Worm (Caenorhabditis elegans) whole organism, late embryonic: Measurements from ENCODE around the gene Y24F12A.1.

ENCODE experiments used
- C08G9.2 ChIP-seq: sonication (generic microtip); optimal IDR thresholded peaks from 2 replicates; lab custom pipeline; 2016; ENCODE audit warnings: mild to moderate bottlenecking, missing genetic modification characterization, moderate library complexity, missing compliant biosample characterization
- C38D4.7 ChIP-seq: fragments of 200-800 bp; sonication (Bioruptor generic); optimal IDR thresholded peaks from 2 replicates; lab custom pipeline; 2018; ENCODE audit warnings: mild to moderate bottlenecking, missing genetic modification characterization, moderate library complexity, missing compliant biosample characterization
- K02D7.2 ChIP-seq: sonication (generic microtip); optimal IDR thresholded peaks from 2 replicates; lab custom pipeline; 2017; ENCODE audit warnings: mild to moderate bottlenecking, missing genetic modification characterization, missing compliant biosample characterization
- K09A11.1 ChIP-seq: sonication (generic microtip); optimal IDR thresholded peaks from 2 replicates; lab custom pipeline; 2017; ENCODE audit warnings: antibody characterized with exemption, mild to moderate bottlenecking, missing genetic modification characterization, missing compliant biosample characterization; ENCODE audit not compliant: insufficient read depth
- T23F11.4 ChIP-seq: fragments of 200-800 bp; sonication (Bioruptor generic); optimal IDR thresholded peaks from 2 replicates; lab custom pipeline; 2018; ENCODE audit warnings: mild to moderate bottlenecking, missing genetic modification characterization, missing compliant biosample characterization
- ahr-1 ChIP-seq: sonication (generic microtip); optimal IDR thresholded peaks from 2 replicates; lab custom pipeline; 2016; ENCODE audit warnings: missing genetic modification characterization, missing compliant biosample characterization
- ama-1 ChIP-seq: fragments of 150-350 bp; optimal IDR thresholded peaks from 2 replicates; lab custom pipeline; 2014
- ceh-18 ChIP-seq: sonication (generic microtip); optimal IDR thresholded peaks from 2 replicates; lab custom pipeline; 2016; ENCODE audit warnings: missing genetic modification characterization, missing compliant biosample characterization
- ceh-2 ChIP-seq: sonication (generic microtip); optimal IDR thresholded peaks from 2 replicates; lab custom pipeline; 2016; ENCODE audit warnings: missing genotype, missing genetic modification characterization, missing compliant biosample characterization
- ceh-24 ChIP-seq: sonication (generic microtip); optimal IDR thresholded peaks from 2 replicates; lab custom pipeline; 2016; ENCODE audit warnings: mild to moderate bottlenecking, missing genetic modification characterization, missing compliant biosample characterization
- ceh-30 ChIP-seq: fragments of 150-350 bp; optimal IDR thresholded peaks from 2 replicates; lab custom pipeline; 2014; ENCODE audit warnings: missing biosample characterization, missing genetic modification characterization
- ceh-31 ChIP-seq: sonication (generic microtip); optimal IDR thresholded peaks from 2 replicates; lab custom pipeline; 2016; ENCODE audit warnings: missing genetic modification characterization, missing compliant biosample characterization
- ceh-34 ChIP-seq: sonication (generic microtip); optimal IDR thresholded peaks from 2 replicates; lab custom pipeline; 2016; ENCODE audit warnings: mild to moderate bottlenecking, missing genetic modification characterization, missing compliant biosample characterization
- ceh-9 ChIP-seq: sonication (generic microtip); optimal IDR thresholded peaks from 2 replicates; lab custom pipeline; 2016; ENCODE audit warnings: mild to moderate bottlenecking, missing genetic modification characterization, inconsistent platforms, missing compliant biosample characterization
- che-1 ChIP-seq: sonication (generic microtip); optimal IDR thresholded peaks from 2 replicates; lab custom pipeline; 2016; ENCODE audit warnings: mild to moderate bottlenecking, missing genetic modification characterization, missing compliant biosample characterization
- dve-1 ChIP-seq: sonication (generic microtip); optimal IDR thresholded peaks from 2 replicates; lab custom pipeline; 2017; ENCODE audit warnings: antibody characterized with exemption, mild to moderate bottlenecking, missing genetic modification characterization, missing compliant biosample characterization
- elt-4 ChIP-seq: sonication (generic microtip); optimal IDR thresholded peaks from 2 replicates; lab custom pipeline; 2016; ENCODE audit warnings: missing genetic modification characterization, missing compliant biosample characterization
- fax-1 ChIP-seq: sonication (generic microtip); optimal IDR thresholded peaks from 2 replicates; lab custom pipeline; 2016; ENCODE audit warnings: missing genotype, missing genetic modification characterization, missing compliant biosample characterization
- fkh-6 ChIP-seq: sonication (generic microtip); optimal IDR thresholded peaks from 2 replicates; lab custom pipeline; 2016; ENCODE audit warnings: missing genetic modification characterization, missing compliant biosample characterization
- hlh-15 ChIP-seq: sonication (generic microtip); optimal IDR thresholded peaks from 2 replicates; lab custom pipeline; 2016; ENCODE audit warnings: missing genetic modification characterization, missing compliant biosample characterization
- hlh-30 ChIP-seq: sonication (generic microtip); optimal IDR thresholded peaks from 2 replicates; lab custom pipeline; 2017; ENCODE audit warnings: antibody characterized with exemption, missing genetic modification characterization, missing compliant biosample characterization; ENCODE audit not compliant: insufficient read depth
- lim-6 ChIP-seq: sonication (generic microtip); optimal IDR thresholded peaks from 2 replicates; lab custom pipeline; 2016; ENCODE audit warnings: missing genetic modification characterization, missing compliant biosample characterization
- lin-11 ChIP-seq: fragments of 200-800 bp; sonication (Bioruptor generic); optimal IDR thresholded peaks from 2 replicates; lab custom pipeline; 2018; ENCODE audit warnings: mild to moderate bottlenecking, missing genetic modification characterization, missing compliant biosample characterization
- madf-2 ChIP-seq: sonication (generic microtip); optimal IDR thresholded peaks from 2 replicates; lab custom pipeline; 2017; ENCODE audit warnings: missing genetic modification characterization, missing compliant biosample characterization
- nfya-1 ChIP-seq: sonication (generic microtip); optimal IDR thresholded peaks from 2 replicates; lab custom pipeline; 2017; ENCODE audit warnings: missing genetic modification characterization, mild to moderate bottlenecking, missing compliant biosample characterization, antibody characterized with exemption, moderate library complexity
- nhr-11 ChIP-seq: fragments of 150-350 bp; optimal IDR thresholded peaks from 2 replicates; lab custom pipeline; 2014; ENCODE audit warnings: missing biosample characterization, missing genetic modification characterization
- nhr-232 ChIP-seq: sonication (generic microtip); optimal IDR thresholded peaks from 2 replicates; lab custom pipeline; 2016; ENCODE audit warnings: missing genetic modification characterization, missing compliant biosample characterization
- pat-9 ChIP-seq: fragments of 200-800 bp; sonication (Bioruptor generic); optimal IDR thresholded peaks from 2 replicates; lab custom pipeline; 2018; ENCODE audit warnings: mild to moderate bottlenecking, missing genetic modification characterization, moderate library complexity, missing compliant biosample characterization
- pax-1 ChIP-seq: fragments of 150-350 bp; optimal IDR thresholded peaks from 2 replicates; lab custom pipeline; 2014; ENCODE audit warnings: missing biosample characterization, missing genetic modification characterization
- pha-2 ChIP-seq: sonication (generic microtip); optimal IDR thresholded peaks from 2 replicates; lab custom pipeline; 2017; ENCODE audit warnings: mild to moderate bottlenecking, missing genetic modification characterization, missing compliant biosample characterization
- pha-4 ChIP-seq: fragments of 150-350 bp; optimal IDR thresholded peaks from 2 replicates; lab custom pipeline; 2018; ENCODE audit warnings: missing biosample characterization, missing genetic modification reagents, missing genetic modification characterization
- pqm-1 ChIP-seq: sonication (generic microtip); optimal IDR thresholded peaks from 2 replicates; lab custom pipeline; 2016; ENCODE audit warnings: missing genetic modification characterization, missing compliant biosample characterization
- pros-1 ChIP-seq: fragments of 150-350 bp; optimal IDR thresholded peaks from 2 replicates; lab custom pipeline; 2014; ENCODE audit warnings: missing biosample characterization, missing genetic modification reagents, missing genetic modification characterization
- ref-2 ChIP-seq: sonication (generic microtip); optimal IDR thresholded peaks from 2 replicates; lab custom pipeline; 2016; ENCODE audit warnings: missing genetic modification characterization, missing compliant biosample characterization
- rnt-1 ChIP-seq: sonication (generic microtip); optimal IDR thresholded peaks from 2 replicates; lab custom pipeline; 2016; ENCODE audit warnings: missing genetic modification characterization, missing compliant biosample characterization
- sdc-2 ChIP-seq: sonication (generic microtip); optimal IDR thresholded peaks from 2 replicates; lab custom pipeline; 2016; ENCODE audit warnings: missing genotype, missing genetic modification characterization, missing compliant biosample characterization
- sox-2 ChIP-seq: fragments of 200-800 bp; sonication (Bioruptor generic); IDR thresholded peaks from 2 replicates; pipeline ENCODE4 v1.3.6; 2022; ENCODE audit warnings: missing genetic modification reagents, missing genetic modification characterization, missing compliant biosample characterization
- sox-4 ChIP-seq: sonication (generic microtip); optimal IDR thresholded peaks from 2 replicates; lab custom pipeline; 2017; ENCODE audit warnings: mild to moderate bottlenecking, missing genetic modification characterization, inconsistent platforms, missing compliant biosample characterization
- syd-9 ChIP-seq: sonication (generic microtip); optimal IDR thresholded peaks from 2 replicates; lab custom pipeline; 2016; ENCODE audit warnings: mild to moderate bottlenecking, missing genetic modification characterization, moderate library complexity, missing compliant biosample characterization
- tbx-2 ChIP-seq: sonication (generic microtip); optimal IDR thresholded peaks from 2 replicates; lab custom pipeline; 2016; ENCODE audit warnings: missing genetic modification characterization, missing compliant biosample characterization
- unc-42 ChIP-seq: sonication (generic microtip); optimal IDR thresholded peaks from 2 replicates; lab custom pipeline; 2016; ENCODE audit warnings: missing genotype, missing genetic modification characterization, missing compliant biosample characterization
- unc-55 ChIP-seq: sonication (generic microtip); optimal IDR thresholded peaks from 2 replicates; lab custom pipeline; 2017; ENCODE audit warnings: missing biosample characterization, missing genetic modification reagents, missing genetic modification characterization
- ztf-16 ChIP-seq: sonication (generic microtip); optimal IDR thresholded peaks from 2 replicates; lab custom pipeline; 2017; ENCODE audit warnings: missing genetic modification characterization, missing compliant biosample characterization

Y24F12A.1 gene

DNA sequence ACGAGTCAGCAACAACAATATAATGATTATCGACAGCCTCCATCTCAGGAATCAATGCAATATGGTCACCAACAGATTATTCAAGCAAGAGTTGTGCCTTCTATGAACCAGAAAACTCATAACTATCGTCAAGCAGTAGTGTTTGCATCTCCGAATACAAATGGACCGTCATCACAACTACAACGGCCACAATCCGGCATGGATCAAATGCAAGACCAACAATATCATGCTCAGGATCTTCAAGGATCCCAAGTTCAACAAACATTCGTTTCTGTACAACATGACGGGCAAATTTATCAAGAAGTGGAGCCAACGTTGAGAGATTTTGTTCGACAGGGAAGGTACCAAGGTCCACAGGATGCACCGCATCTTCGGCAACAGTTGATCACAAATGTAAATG, 8.0 kb upstream of the Y24F12A.1 start:
- TF ChIP-seq rnt-1 (tag; lab: Kevin White, UChicago) = no peak
- TF ChIP-seq ref-2 (tag; lab: Kevin White, UChicago) = no peak
- no peak for TF ChIP-seq nhr-232 (tag; lab: Kevin White, UChicago)
- no peak for TF ChIP-seq madf-2 (tag; lab: Kevin White, UChicago)
- no peak for TF ChIP-seq che-1 (tag; lab: Kevin White, UChicago)
- no peak for TF ChIP-seq ama-1
- no peak for TF ChIP-seq pqm-1 (tag; lab: Kevin White, UChicago)
- no peak for TF ChIP-seq ztf-16 (tag; lab: Kevin White, UChicago)
- TF ChIP-seq elt-4 (tag; lab: Kevin White, UChicago) = no peak
- no peak for TF ChIP-seq ceh-2
- TF ChIP-seq C08G9.2 = no peak
- no peak for TF ChIP-seq K02D7.2 (tag; lab: Kevin White, UChicago)
- TF ChIP-seq, all 69 proteins: peak for 0

DNA sequence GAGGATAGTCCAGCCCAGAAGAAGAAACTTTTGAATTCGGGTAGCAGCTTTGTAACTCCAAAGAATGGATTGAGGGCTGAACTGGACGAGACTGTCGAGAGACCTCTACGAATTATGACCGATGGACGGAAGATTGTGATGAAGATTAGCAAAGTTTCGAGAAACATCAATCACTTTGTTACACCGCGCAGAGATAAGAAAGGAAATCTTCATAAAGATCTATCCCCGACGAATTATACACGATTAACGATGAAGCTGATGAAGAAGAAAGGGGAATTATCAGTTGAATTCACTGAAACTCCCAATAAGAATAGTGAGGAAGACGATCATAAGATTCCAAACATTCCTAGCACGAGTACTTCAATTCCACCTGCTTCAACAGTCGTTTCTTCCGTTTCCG, 5.3 kb upstream of the Y24F12A.1 start:
- no peak for TF ChIP-seq C38D4.7 (GFP tag; lab: Kevin White, UChicago)
- no peak for TF ChIP-seq tbx-2
- TF ChIP-seq ceh-30 = no peak
- no peak for TF ChIP-seq K09A11.1 (tag; lab: Kevin White, UChicago)
- TF ChIP-seq, all 69 proteins: peak for 0

DNA sequence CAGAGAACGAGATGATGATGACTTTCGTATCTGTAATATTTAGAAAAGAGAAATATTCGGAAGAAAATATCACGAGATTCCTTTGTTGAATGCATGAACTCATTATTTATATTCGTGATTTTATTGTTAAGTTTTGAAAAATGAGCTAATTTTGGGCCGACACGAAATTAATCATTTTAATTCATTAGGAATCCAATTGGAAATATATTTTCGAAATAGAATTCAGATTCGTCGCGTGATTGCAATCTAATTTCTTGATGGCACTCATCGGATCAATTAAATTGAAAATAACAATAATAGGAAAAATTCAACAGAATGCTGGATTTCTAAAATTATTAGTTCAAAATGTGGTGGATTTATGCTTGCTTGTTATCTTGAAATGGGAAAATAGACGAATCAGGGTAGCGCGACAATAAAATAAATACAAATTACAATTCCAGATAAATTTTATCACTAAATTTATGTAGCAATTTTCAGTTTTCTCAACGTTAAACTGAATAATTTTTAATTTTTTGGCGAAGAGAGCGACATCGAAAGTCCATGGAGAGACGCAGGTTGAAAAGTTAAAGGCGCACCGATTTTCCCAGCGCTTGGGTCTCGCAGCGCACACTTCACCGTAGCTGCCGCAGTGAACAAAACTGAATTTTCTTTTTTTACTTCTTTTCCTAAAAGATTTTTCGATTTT, 3.2 kb upstream of the Y24F12A.1 start:
- TF ChIP-seq lim-6 (tag; lab: Kevin White, UChicago) = no peak
- TF ChIP-seq pha-2 (tag; lab: Kevin White, UChicago) = no peak
- no peak for TF ChIP-seq syd-9 (tag; lab: Kevin White, UChicago)
- no peak for TF ChIP-seq madf-2 (tag; lab: Kevin White, UChicago)
- no peak for TF ChIP-seq nhr-11 (tag; lab: Kevin White, UChicago)
- peak; percentile 13 for TF ChIP-seq ceh-34 (tag; lab: Kevin White, UChicago)
- TF ChIP-seq ama-1 = peak; percentile 37
- peak; percentile 5 for TF ChIP-seq sdc-2
- no peak for TF ChIP-seq lin-11 (tag; lab: Kevin White, UChicago)
- no peak for TF ChIP-seq fax-1 (tag; lab: Kevin White, UChicago)
- peak; percentile 16 for TF ChIP-seq sox-4 (tag; lab: Kevin White, UChicago)
- peak; percentile 24 for TF ChIP-seq ceh-31
- no peak for TF ChIP-seq fkh-6
- no peak for TF ChIP-seq sox-2 (GFP tag; lab: Robert Waterston, UW)
- peak; percentile 47 for TF ChIP-seq unc-55 (GFP tag; lab: Kevin White, UChicago)
- TF ChIP-seq pax-1 = no peak
- peak; percentile 43 for TF ChIP-seq che-1 (tag; lab: Kevin White, UChicago)
- TF ChIP-seq unc-42 (tag; lab: Kevin White, UChicago) = peak; percentile 50
- TF ChIP-seq hlh-15 (tag; lab: Kevin White, UChicago) = no peak
- TF ChIP-seq nfya-1 (tag; lab: Kevin White, UChicago) = peak; percentile 67
- TF ChIP-seq tbx-2 = peak; percentile 2
- TF ChIP-seq pat-9 (tag; lab: Kevin White, UChicago) = peak; percentile 8
- TF ChIP-seq ceh-18 = peak; percentile 23
- TF ChIP-seq dve-1 (tag; lab: Kevin White, UChicago) = no peak
- TF ChIP-seq ahr-1 (tag; lab: Kevin White, UChicago) = no peak

DNA sequence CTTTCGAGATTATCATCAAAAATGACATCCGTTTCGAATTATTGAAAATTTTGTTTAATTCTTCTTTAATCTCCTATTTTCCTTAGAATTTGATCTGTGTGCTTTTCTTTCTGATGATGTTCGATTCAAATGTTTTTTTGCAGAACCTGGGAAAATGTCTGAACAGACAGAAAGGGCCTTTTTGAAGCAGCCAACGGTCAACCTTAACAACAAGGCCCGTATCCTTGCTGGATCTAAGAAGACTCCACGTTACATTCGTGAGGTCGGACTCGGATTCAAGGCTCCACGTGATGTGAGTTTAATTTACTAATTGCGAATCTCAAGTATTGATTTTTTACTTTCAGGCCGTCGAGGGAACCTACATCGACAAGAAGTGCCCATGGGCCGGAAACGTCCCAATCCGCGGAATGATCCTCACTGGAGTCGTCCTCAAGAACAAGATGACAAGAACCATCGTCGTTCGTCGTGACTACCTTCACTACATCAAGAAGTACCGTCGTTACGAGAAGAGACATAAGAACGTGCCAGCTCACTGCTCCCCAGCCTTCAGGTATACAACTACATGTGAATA, 2.5 kb upstream of the Y24F12A.1 start, which contains the start of gene rps-11:
TSS of gene rps-11 (plus strand) at position 144 of the 571 bp plus-strand sequence.
- TF ChIP-seq dve-1 (tag; lab: Kevin White, UChicago) = no peak
- no peak for TF ChIP-seq elt-4 (tag; lab: Kevin White, UChicago)
- no peak for TF ChIP-seq lin-11 (tag; lab: Kevin White, UChicago)
- TF ChIP-seq ceh-9 = no peak
- TF ChIP-seq pros-1 (tag; lab: Kevin White, UChicago) = no peak
- no peak for TF ChIP-seq che-1 (tag; lab: Kevin White, UChicago)
- TF ChIP-seq hlh-30 (tag; lab: Kevin White, UChicago) = no peak
- no peak for TF ChIP-seq tbx-2
- no peak for TF ChIP-seq T23F11.4 (GFP tag; lab: Kevin White, UChicago)
- no peak for TF ChIP-seq lim-6 (tag; lab: Kevin White, UChicago)
- no peak for TF ChIP-seq syd-9 (tag; lab: Kevin White, UChicago)
- no peak for TF ChIP-seq nhr-232 (tag; lab: Kevin White, UChicago)
- no peak for TF ChIP-seq ceh-24 (tag; lab: Kevin White, UChicago)
- no peak for TF ChIP-seq pha-4 (tag; lab: Kevin White, UChicago)
- TF ChIP-seq fax-1 (tag; lab: Kevin White, UChicago) = no peak
